Worm (Caenorhabditis elegans): ENCODE data around the gene rars-2.
A peak's percentile ranks its signal among the peaks of the same experiment; 100 is the strongest.

rars-2 gene

DNA sequence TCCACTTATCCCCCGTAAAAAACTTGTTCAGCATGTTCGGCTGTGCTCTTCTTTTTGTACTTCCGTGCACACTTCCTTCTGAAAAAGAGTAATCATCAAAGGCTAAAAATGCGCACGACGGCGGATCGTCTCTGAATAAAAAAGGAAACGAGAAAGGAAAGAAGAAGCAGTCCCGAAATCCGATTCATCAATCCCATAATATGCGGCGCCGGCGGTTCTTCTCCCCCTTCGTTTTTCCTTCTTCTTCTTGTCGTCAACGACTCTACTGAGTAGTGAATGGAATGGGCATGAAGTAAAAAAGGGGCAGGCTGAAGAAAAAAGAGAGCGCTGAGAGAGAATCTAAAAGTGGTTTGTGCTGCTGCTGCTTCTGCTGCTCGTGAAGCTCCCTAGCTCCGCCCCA, 24.1 kb downstream of the rars-2 start:
- TF ChIP-seq mls-2 (tag; optimal IDR thresholded peaks at IDR 0.05) (peak; percentile 13), zip-8 (tag; optimal IDR thresholded peaks at IDR 0.05) (no peak), ces-1 (GFP tag; optimal IDR thresholded peaks at IDR 0.05) (peak; percentile 63)

DNA sequence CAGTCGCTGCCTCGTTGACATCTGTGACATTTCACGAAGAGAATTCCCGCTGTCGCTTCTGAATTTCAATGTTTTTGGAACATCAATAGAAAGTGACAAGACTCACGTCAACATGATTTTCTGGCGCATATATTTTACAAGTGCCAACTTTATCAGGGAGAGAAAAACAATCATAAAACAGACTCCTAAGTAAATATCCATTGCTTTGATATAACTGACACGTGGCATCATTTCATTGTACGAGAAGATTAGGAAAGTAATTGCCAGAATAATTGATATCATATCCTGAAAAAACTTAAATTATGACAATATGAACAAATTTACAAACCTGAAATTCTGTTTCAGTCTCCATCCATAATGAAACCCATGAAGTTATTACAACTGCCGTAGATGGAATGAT, 32.8 kb downstream of the rars-2 start:
- no peak for TF ChIP-seq ceh-43 (GFP tag; optimal IDR thresholded peaks at IDR 0.05)
- no peak for TF ChIP-seq nhr-12 (tag; optimal IDR thresholded peaks at IDR 0.05)
- TF ChIP-seq elt-3 (tag; optimal IDR thresholded peaks at IDR 0.05) = no peak
- no peak for TF ChIP-seq unc-62 (GFP tag; optimal IDR thresholded peaks at IDR 0.05)
- no peak for TF ChIP-seq nhr-2 (tag; optimal IDR thresholded peaks at IDR 0.05)
- TF ChIP-seq mls-2 (tag; optimal IDR thresholded peaks at IDR 0.05) = no peak
- TF ChIP-seq M03D4.4 (tag; optimal IDR thresholded peaks at IDR 0.05) = no peak

DNA sequence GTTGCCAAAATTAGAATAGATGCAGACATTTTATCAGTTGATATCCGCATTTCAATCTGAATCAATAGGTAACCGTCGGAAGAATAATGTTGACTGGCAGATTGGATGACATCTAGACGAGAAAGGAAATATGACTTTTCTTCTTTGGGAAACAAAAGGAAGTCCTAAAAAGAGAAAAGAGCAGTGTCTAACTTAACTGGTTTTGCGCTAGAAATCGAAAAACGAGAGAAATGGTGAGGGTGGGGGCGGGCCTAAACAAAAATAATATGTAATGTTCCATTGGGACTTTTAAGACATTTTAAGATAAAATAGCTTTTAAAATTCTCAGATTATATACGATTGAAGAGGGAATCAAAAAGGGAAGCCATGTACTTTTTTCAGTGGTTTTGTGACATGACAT, 35.6 kb downstream of the rars-2 start, which contains the start of gene exp-1:
Gene exp-1, minus strand, starts transcription at position 101 of the 400 bp plus-strand sequence.
- TF ChIP-seq tbx-8 (GFP tag; optimal IDR thresholded peaks at IDR 0.05) (no peak), ham-2 (GFP tag; optimal IDR thresholded peaks at IDR 0.05) (no peak), pha-4 (tag; optimal IDR thresholded peaks at IDR 0.05) (no peak), elt-3 (tag; optimal IDR thresholded peaks at IDR 0.05) (no peak), lin-32 (GFP tag; optimal IDR thresholded peaks at IDR 0.05) (no peak), M03D4.4 (tag; optimal IDR thresholded peaks at IDR 0.05) (no peak), nhr-2 (tag; optimal IDR thresholded peaks at IDR 0.05) (no peak), unc-39 (tag; optimal IDR thresholded peaks at IDR 0.05) (no peak), blmp-1 (tag; optimal IDR thresholded peaks at IDR 0.05) (no peak), ztf-11 (tag; optimal IDR thresholded peaks at IDR 0.05) (no peak), hlh-1 (tag; optimal IDR thresholded peaks at IDR 0.05) (no peak), mep-1 (tag; optimal IDR thresholded peaks at IDR 0.05) (no peak), nhr-76 (tag; optimal IDR thresholded peaks at IDR 0.05) (no peak), drap-1 (GFP tag; optimal IDR thresholded peaks at IDR 0.05) (no peak), lin-13 (tag; optimal IDR thresholded peaks at IDR 0.05) (no peak), mab-5 (tag; optimal IDR thresholded peaks at IDR 0.05) (no peak), zip-8 (tag; optimal IDR thresholded peaks at IDR 0.05) (no peak)

DNA sequence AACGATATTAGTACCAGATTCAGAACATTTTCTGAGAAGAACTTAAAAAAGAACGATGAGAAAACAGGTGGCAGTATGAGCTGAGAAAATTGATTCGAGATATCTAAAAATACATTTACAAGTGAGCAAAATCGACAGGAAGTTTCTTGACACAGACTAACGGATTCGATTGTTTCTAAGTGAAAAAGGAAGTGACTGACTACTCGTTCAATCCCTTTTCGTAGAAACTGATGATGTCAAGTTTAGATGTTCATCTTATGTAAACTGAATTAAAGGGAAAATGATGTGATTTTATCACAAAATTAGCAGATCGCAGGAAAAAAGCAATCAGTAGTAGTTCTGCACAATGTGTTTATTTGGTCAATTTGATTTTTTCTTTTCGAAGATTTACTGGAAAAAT, 39.8 kb downstream of the rars-2 start:
- TF ChIP-seq elt-3 (tag; optimal IDR thresholded peaks at IDR 0.05) (no peak), ces-1 (GFP tag; optimal IDR thresholded peaks at IDR 0.05) (peak; percentile 55)

DNA sequence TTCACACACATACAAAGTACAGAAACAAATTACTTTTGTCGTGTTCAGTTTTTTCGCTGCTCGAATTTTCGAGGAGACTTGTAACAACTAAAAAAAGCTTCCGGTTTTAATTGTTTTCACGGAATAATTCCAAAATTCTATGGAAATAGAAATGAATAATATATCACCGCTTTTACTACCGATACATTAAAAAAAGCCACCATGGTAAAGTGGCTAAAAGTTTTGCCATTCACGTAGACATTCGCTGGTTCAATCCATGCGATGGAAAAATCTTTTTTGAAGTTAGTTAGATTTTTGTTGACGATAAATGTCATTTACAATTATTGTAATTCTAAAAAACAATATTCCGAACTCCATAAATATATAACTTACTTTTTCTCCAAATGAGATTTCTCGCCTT, 43.4 kb downstream of the rars-2 start:
- TF ChIP-seq ham-2 (GFP tag; optimal IDR thresholded peaks at IDR 0.05) = no peak
- TF ChIP-seq nhr-76 (tag; optimal IDR thresholded peaks at IDR 0.05) = no peak
- no peak for TF ChIP-seq unc-39 (tag; optimal IDR thresholded peaks at IDR 0.05)
- no peak for TF ChIP-seq hlh-1 (tag; optimal IDR thresholded peaks at IDR 0.05)
- TF ChIP-seq bed-3 (GFP tag; optimal IDR thresholded peaks at IDR 0.05) = no peak
- TF ChIP-seq elt-3 (tag; optimal IDR thresholded peaks at IDR 0.05) = no peak
- TF ChIP-seq ceh-39 (tag; optimal IDR thresholded peaks at IDR 0.05) = no peak
- TF ChIP-seq lsy-2 (tag; optimal IDR thresholded peaks at IDR 0.05) = no peak
- TF ChIP-seq ceh-83 (GFP tag; optimal IDR thresholded peaks at IDR 0.05) = no peak
- TF ChIP-seq pha-4 (tag; optimal IDR thresholded peaks at IDR 0.05) = no peak
- no peak for TF ChIP-seq mab-5 (tag; optimal IDR thresholded peaks at IDR 0.05)
- TF ChIP-seq cnd-1 (tag; optimal IDR thresholded peaks at IDR 0.05) = no peak
- TF ChIP-seq M03D4.4 (tag; optimal IDR thresholded peaks at IDR 0.05) = no peak
- no peak for TF ChIP-seq sptf-1 (tag; optimal IDR thresholded peaks at IDR 0.05)
- no peak for TF ChIP-seq ztf-11 (tag; optimal IDR thresholded peaks at IDR 0.05)
- no peak for TF ChIP-seq mls-2 (tag; optimal IDR thresholded peaks at IDR 0.05)

DNA sequence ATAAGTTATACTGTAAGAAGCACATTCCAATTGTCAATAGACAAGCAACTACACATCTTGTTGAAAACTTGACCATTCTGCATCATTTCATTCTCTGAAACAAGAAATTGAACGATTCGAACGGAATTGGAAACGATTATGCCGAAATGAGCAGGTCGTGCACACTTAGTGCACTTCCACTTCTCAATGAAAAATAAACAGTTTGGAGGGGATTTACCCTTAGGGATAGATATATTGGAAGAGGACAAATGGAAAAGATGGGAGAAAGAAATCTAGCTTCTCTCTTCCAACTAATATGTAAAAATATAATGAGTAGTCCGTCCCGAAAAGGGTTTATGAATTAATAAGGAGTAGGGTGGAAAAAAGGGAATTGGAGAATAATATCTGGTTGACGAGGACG, 43.8 kb downstream of the rars-2 start, which contains the start of gene hst-3.1:
Gene hst-3.1, minus strand, starts transcription at position 101 of the 400 bp plus-strand sequence.
- TF ChIP-seq elt-1 (tag; optimal IDR thresholded peaks at IDR 0.05; ENCODE audit: borderline replicate concordance, insufficient read depth) (no peak), zip-8 (tag; optimal IDR thresholded peaks at IDR 0.05) (no peak), M03D4.4 (tag; optimal IDR thresholded peaks at IDR 0.05) (no peak), nhr-76 (tag; optimal IDR thresholded peaks at IDR 0.05) (no peak), flh-1 (GFP tag; optimal IDR thresholded peaks at IDR 0.05) (no peak)

Measured in whole organism, mixed stage, embryonic.